Worm (Caenorhabditis elegans): Measurements from ENCODE around the gene BE10.5.

DNA sequence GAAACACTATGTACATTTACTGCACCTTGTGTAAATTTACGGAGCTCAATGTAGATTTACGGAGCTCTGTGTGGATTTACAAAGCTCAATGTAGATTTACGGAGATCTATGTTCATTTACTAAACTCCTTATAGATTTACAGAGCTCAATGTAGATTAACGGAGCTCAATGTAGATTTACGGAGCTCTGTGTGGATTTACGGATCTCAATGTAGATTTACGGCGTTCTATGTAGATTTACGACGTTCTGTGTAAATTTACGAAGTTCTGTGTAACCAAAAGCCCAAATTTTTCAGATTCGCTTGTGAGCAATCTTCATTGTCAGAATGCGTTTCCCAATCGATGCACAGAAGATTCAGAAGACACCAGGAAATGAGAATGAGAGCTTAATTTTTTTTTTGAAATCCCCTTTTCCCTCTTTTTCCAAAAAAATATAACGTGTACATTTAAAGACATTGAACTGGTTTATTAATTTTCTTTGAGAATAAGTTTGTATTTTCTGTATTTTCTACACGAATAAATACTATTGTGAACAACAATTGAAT, 30.2 kb upstream of the BE10.5 start:
- TF ChIP-seq dmd-4 (tag; optimal IDR thresholded peaks at IDR 0.05) (no peak), blmp-1 (tag; optimal IDR thresholded peaks at IDR 0.05; ENCODE audit: insufficient read depth) (no peak)

Data from whole organism, L2 larva.